Fruit fly (Drosophila melanogaster) whole organism, embryonic: ENCODE results near the gene RtcB.

Source experiments
- Awh ChIP-seq: fragments of 200-800 bp; sonication (Bioruptor generic); IDR thresholded peaks from 2 replicates; pipeline ENCODE4, ENCODE4 v1.3.6; 2022; ENCODE audit warnings: missing biosample characterization, missing genetic modification characterization
- B-H2 ChIP-seq: fragments of 200-800 bp; sonication (Bioruptor generic); optimal IDR thresholded peaks from 2 replicates; lab custom pipeline; 2018; ENCODE audit warnings: missing biosample characterization, mild to moderate bottlenecking, missing genetic modification characterization
- Blimp-1 ChIP-seq: fragments of 200-800 bp; sonication (Bioruptor generic); optimal IDR thresholded peaks from 3 replicates; lab custom pipeline; 2018; ENCODE audit warnings: missing biosample characterization, missing genetic modification characterization, mild to moderate bottlenecking, moderate library complexity, missing genetic modification reagents
- CG10274 ChIP-seq: fragments of 200-800 bp; sonication (Bioruptor generic); optimal IDR thresholded peaks from 3 replicates; lab custom pipeline; 2017; ENCODE audit warnings: missing biosample characterization, mild to moderate bottlenecking, missing genetic modification characterization
- CG10654 ChIP-seq: fragments of 200-800 bp; sonication (Bioruptor generic); optimal IDR thresholded peaks from 2 replicates; lab custom pipeline; 2016; ENCODE audit warnings: missing biosample characterization, missing genetic modification characterization
- CG10959 ChIP-seq: fragments of 200-800 bp; sonication (Bioruptor generic); IDR thresholded peaks from 2 replicates; pipeline ENCODE4 v1.3.6; 2022; ENCODE audit warnings: missing biosample characterization, missing genetic modification characterization
- CG11504 ChIP-seq: fragments of 200-800 bp; sonication (Bioruptor generic); optimal IDR thresholded peaks from 3 replicates; lab custom pipeline; 2019; ENCODE audit warnings: missing biosample characterization, mild to moderate bottlenecking, missing genetic modification characterization, moderate library complexity
- CG12071 ChIP-seq: fragments of 200-800 bp; sonication (Bioruptor generic); optimal IDR thresholded peaks from 3 replicates; lab custom pipeline; 2018; ENCODE audit warnings: missing biosample characterization, mild to moderate bottlenecking, missing genetic modification characterization
- CG12942 ChIP-seq: fragments of 200-800 bp; sonication (Bioruptor generic); optimal IDR thresholded peaks from 3 replicates; lab custom pipeline; 2016; ENCODE audit warnings: missing biosample characterization, missing genetic modification characterization
- CG13123 ChIP-seq: fragments of 200-800 bp; sonication (Bioruptor generic); optimal IDR thresholded peaks from 2 replicates; lab custom pipeline; 2016; ENCODE audit warnings: missing biosample characterization, missing genetic modification characterization
- CG14441 ChIP-seq: fragments of 200-800 bp; sonication (Bioruptor generic); IDR thresholded peaks from 2 replicates; pipeline ENCODE4 v1.3.6; 2022; ENCODE audit warnings: missing biosample characterization, missing genetic modification characterization
- CG1602 ChIP-seq: fragments of 200-800 bp; sonication (Bioruptor generic); optimal IDR thresholded peaks from 3 replicates; lab custom pipeline; 2016; ENCODE audit warnings: missing biosample characterization, missing genetic modification characterization
- CG17186 ChIP-seq: fragments of 200-800 bp; sonication (Bioruptor generic); optimal IDR thresholded peaks from 3 replicates; lab custom pipeline; 2017; ENCODE audit warnings: missing biosample characterization, missing genetic modification reagents, missing genetic modification characterization
- CG18599 ChIP-seq: fragments of 200-800 bp; sonication (Bioruptor generic); optimal IDR thresholded peaks from 3 replicates; lab custom pipeline; 2017; ENCODE audit warnings: missing biosample characterization, missing genetic modification characterization, mild to moderate bottlenecking, moderate library complexity, missing genetic modification reagents
- CG4328 ChIP-seq: fragments of 200-800 bp; sonication (Bioruptor generic); optimal IDR thresholded peaks from 3 replicates; lab custom pipeline; 2017; ENCODE audit warnings: missing biosample characterization, missing genetic modification reagents, missing genetic modification characterization
- CG4820 ChIP-seq: fragments of 200-800 bp; sonication (Bioruptor generic); optimal IDR thresholded peaks from 3 replicates; lab custom pipeline; 2016; ENCODE audit warnings: missing biosample characterization, missing genetic modification characterization
- CG7987 ChIP-seq: fragments of 200-800 bp; sonication (Bioruptor generic); optimal IDR thresholded peaks from 2 replicates; lab custom pipeline; 2018; ENCODE audit warnings: missing biosample characterization, mild to moderate bottlenecking, missing genetic modification characterization, moderate library complexity
- CG8765 ChIP-seq: fragments of 200-800 bp; sonication (Bioruptor generic); IDR thresholded peaks from 2 replicates; pipeline ENCODE4 v1.3.6; 2022; ENCODE audit warnings: missing biosample characterization, missing genetic modification characterization
- CG9817 ChIP-seq: fragments of 200-800 bp; sonication (Bioruptor generic); optimal IDR thresholded peaks from 2 replicates; lab custom pipeline; 2018; ENCODE audit warnings: missing biosample characterization, mild to moderate bottlenecking, missing genetic modification characterization, moderate library complexity
- CkIIα-i1 ChIP-seq: fragments of 200-800 bp; sonication (Bioruptor generic); IDR thresholded peaks from 2 replicates; pipeline ENCODE4 v1.3.6; 2022; ENCODE audit warnings: missing biosample characterization, missing genetic modification characterization
- GATAe ChIP-seq: fragments of 200-800 bp; sonication (Bioruptor generic); conservative IDR thresholded peaks from 2 replicates; pipeline ENCODE4 v1.3.6; 2022; ENCODE audit warnings: missing biosample characterization, missing genetic modification characterization
- Gsc ChIP-seq: fragments of 200-800 bp; sonication (Bioruptor generic); IDR thresholded peaks from 2 replicates; pipeline ENCODE4 v1.3.6; 2022; ENCODE audit warnings: missing biosample characterization, missing genetic modification characterization
- H2.0 ChIP-seq: fragments of 200-800 bp; sonication (Bioruptor generic); IDR thresholded peaks from 2 replicates; pipeline ENCODE4 v1.3.6; 2022; ENCODE audit warnings: missing biosample characterization, missing genetic modification characterization
- Hmx ChIP-seq: fragments of 200-800 bp; sonication (Bioruptor generic); optimal IDR thresholded peaks from 2 replicates; lab custom pipeline; 2016; ENCODE audit warnings: missing biosample characterization, missing genetic modification characterization
- Hr3 ChIP-seq: fragments of 200-800 bp; sonication (Bioruptor generic); optimal IDR thresholded peaks from 3 replicates; lab custom pipeline; 2016; ENCODE audit warnings: missing biosample characterization, missing genetic modification characterization
- Jarid2 ChIP-seq: fragments of 200-800 bp; sonication (Bioruptor generic); optimal IDR thresholded peaks from 3 replicates; lab custom pipeline; 2017; ENCODE audit warnings: mild to moderate bottlenecking, missing biosample characterization, missing genetic modification reagents, missing genetic modification characterization
- Kr ChIP-seq: fragments of 200-800 bp; sonication (Bioruptor generic); optimal IDR thresholded peaks from 2 replicates; lab custom pipeline; 2017; ENCODE audit warnings: missing biosample characterization, mild to moderate bottlenecking, missing genetic modification characterization
- Mrtf ChIP-seq: fragments of 200-800 bp; sonication (Bioruptor generic); IDR thresholded peaks from 3 replicates; pipeline ENCODE4 v1.3.6; 2022; ENCODE audit warnings: missing biosample characterization, missing genetic modification characterization
- Optix ChIP-seq: fragments of 200-800 bp; sonication (Bioruptor generic); IDR thresholded peaks from 3 replicates; pipeline ENCODE4 v1.3.6; 2022; ENCODE audit warnings: missing biosample characterization, missing genetic modification characterization
- Six4 ChIP-seq: fragments of 200-800 bp; sonication (Bioruptor generic); optimal IDR thresholded peaks from 2 replicates; lab custom pipeline; 2016; ENCODE audit warnings: missing biosample characterization, missing genetic modification characterization
- Sox100B ChIP-seq: fragments of 200-800 bp; sonication (Bioruptor generic); optimal IDR thresholded peaks from 3 replicates; lab custom pipeline; 2018; ENCODE audit warnings: missing biosample characterization, mild to moderate bottlenecking, missing genetic modification characterization
- Sry-β ChIP-seq: fragments of 200-800 bp; sonication (Bioruptor generic); optimal IDR thresholded peaks from 2 replicates; lab custom pipeline; 2018; ENCODE audit warnings: missing biosample characterization, mild to moderate bottlenecking, missing genetic modification characterization, moderate library complexity
- Usf ChIP-seq: fragments of 200-800 bp; sonication (Bioruptor generic); optimal IDR thresholded peaks from 2 replicates; lab custom pipeline; 2017; ENCODE audit warnings: missing genotype, missing biosample characterization, missing genetic modification characterization
- al ChIP-seq: fragments of 200-800 bp; sonication (Bioruptor generic); IDR thresholded peaks from 2 replicates; pipeline ENCODE4 v1.3.6; 2022; ENCODE audit warnings: missing biosample characterization, missing genetic modification characterization
- caup ChIP-seq: fragments of 200-800 bp; sonication (Bioruptor generic); optimal IDR thresholded peaks from 3 replicates; lab custom pipeline; 2017; ENCODE audit warnings: missing biosample characterization, mild to moderate bottlenecking, missing genetic modification characterization, moderate library complexity; ENCODE audit not compliant: severe bottlenecking
- eyg ChIP-seq: fragments of 200-800 bp; sonication (Bioruptor generic); optimal IDR thresholded peaks from 3 replicates; lab custom pipeline; 2016; ENCODE audit warnings: missing biosample characterization, missing genetic modification characterization
- gfzf ChIP-seq: fragments of 200-800 bp; sonication (Bioruptor generic); optimal IDR thresholded peaks from 2 replicates; lab custom pipeline; 2016; ENCODE audit warnings: missing biosample characterization, mild to moderate bottlenecking, missing genetic modification characterization, moderate library complexity
- ham ChIP-seq: fragments of 200-800 bp; sonication (Bioruptor generic); IDR thresholded peaks from 2 replicates; pipeline ENCODE4 v1.3.6; 2022; ENCODE audit warnings: missing biosample characterization, missing genetic modification characterization
- klu ChIP-seq: fragments of 200-800 bp; sonication (Bioruptor generic); IDR thresholded peaks from 2 replicates; pipeline ENCODE4 v1.3.6; 2022; ENCODE audit warnings: missing biosample characterization, missing genetic modification characterization
- lov ChIP-seq, 2 experiments: fragments of 200-800 bp in 1 of 2; fragments of >200 bp in 1 of 2; sonication (Bioruptor generic) in 1 of 2; IDR thresholded peaks in 1 of 2; optimal IDR thresholded peaks in 1 of 2; 2 replicates in 1 of 2; 3 replicates in 1 of 2; pipeline versions ENCODE4 v1.3.6 to Lab custom; 2017 to 2022; ENCODE audit warnings: missing biosample characterization in 1 of 2, missing genetic modification characterization in 1 of 2
- nau ChIP-seq: fragments of 200-800 bp; sonication (Bioruptor generic); optimal IDR thresholded peaks from 3 replicates; lab custom pipeline; 2017; ENCODE audit warnings: missing biosample characterization, mild to moderate bottlenecking, missing genetic modification characterization, missing genetic modification reagents
- pb ChIP-seq: fragments of 200-800 bp; sonication (Bioruptor generic); optimal IDR thresholded peaks from 3 replicates; lab custom pipeline; 2016; ENCODE audit warnings: missing biosample characterization, missing genetic modification characterization
- pho ChIP-seq: fragments of 200-800 bp; sonication (Bioruptor generic); optimal IDR thresholded peaks from 2 replicates; lab custom pipeline; 2016; ENCODE audit warnings: missing biosample characterization, missing genetic modification characterization
- ranshi ChIP-seq: fragments of 200-800 bp; sonication (Bioruptor generic); IDR thresholded peaks from 2 replicates; pipeline ENCODE4 v1.3.6; 2022; ENCODE audit warnings: missing biosample characterization, missing genetic modification characterization
- scrt ChIP-seq: fragments of 200-800 bp; sonication (Bioruptor generic); optimal IDR thresholded peaks from 2 replicates; lab custom pipeline; 2018; ENCODE audit warnings: missing biosample characterization, mild to moderate bottlenecking, missing genetic modification characterization, moderate library complexity
- seq ChIP-seq: fragments of 200-800 bp; sonication (Bioruptor generic); IDR thresholded peaks from 2 replicates; pipeline ENCODE4 v1.3.6; 2022; ENCODE audit warnings: missing biosample characterization, missing genetic modification characterization
- sna ChIP-seq: fragments of 200-800 bp; sonication (Bioruptor generic); IDR thresholded peaks from 2 replicates; pipeline ENCODE4 v1.3.6; 2022; ENCODE audit warnings: missing biosample characterization, missing genetic modification characterization; ENCODE audit not compliant: partially characterized antibody
- so ChIP-seq: fragments of 200-800 bp; sonication (Bioruptor generic); IDR thresholded peaks from 3 replicates; pipeline ENCODE4 v1.3.6; 2022; ENCODE audit warnings: missing biosample characterization, missing genetic modification characterization
- tna ChIP-seq: fragments of 200-800 bp; sonication (Bioruptor generic); IDR thresholded peaks from 2 replicates; pipeline ENCODE4 v1.3.6; 2022; ENCODE audit warnings: missing biosample characterization, missing genetic modification characterization; ENCODE audit not compliant: partially characterized antibody
- vvl ChIP-seq: fragments of 200-800 bp; sonication (Bioruptor generic); IDR thresholded peaks from 2 replicates; pipeline ENCODE4 v1.3.6; 2022; ENCODE audit warnings: missing biosample characterization, missing genetic modification characterization

Gene RtcB

dm6 chr2L:19444734-19445140, 14.3 kb downstream of the RtcB start, which contains the start of gene Hs2st (continued):
- peak; percentile 90 for TF ChIP-seq Usf (GFP tag; lab: Kevin White, UChicago)
- TF ChIP-seq Six4 (GFP tag; lab: Kevin White, UChicago): peak; percentile 90
- peak; percentile 83 for TF ChIP-seq pb (GFP tag; lab: Kevin White, UChicago)
- TF ChIP-seq so: peak; percentile 89; the same call in 1 of the 3 replicates
- TF ChIP-seq CG11504 (tag; lab: Kevin White, UChicago): peak; percentile 89
- peak; percentile 47 for TF ChIP-seq CG12071 (GFP tag; lab: Kevin White, UChicago)
- TF ChIP-seq CG7987: peak; percentile 87
- peak; percentile 93 for TF ChIP-seq Kr (GFP tag; lab: Kevin White, UChicago)
- TF ChIP-seq lov (optimal IDR thresholded peaks at IDR 0.05; lab: Kevin White, UChicago): no peak
- peak; percentile 77 for TF ChIP-seq lov (GFP tag; IDR thresholded peaks at IDR 0.05; lab: Robert Waterston, UW)
- peak; percentile 90 for TF ChIP-seq Optix (GFP tag; lab: Robert Waterston, UW)
- no peak; the same call in 1 of the 2 replicates for TF ChIP-seq sna
- TF ChIP-seq pho (GFP tag; lab: Kevin White, UChicago): peak; percentile 96
- TF ChIP-seq B-H2 (GFP tag; lab: Kevin White, UChicago): peak; percentile 90
- peak; percentile 83 for TF ChIP-seq Blimp-1 (GFP tag; lab: Kevin White, UChicago)
- peak; percentile 90 for TF ChIP-seq H2.0
- peak; percentile 86 for TF ChIP-seq seq
- peak; percentile 97 for TF ChIP-seq Hr3 (GFP tag; lab: Kevin White, UChicago)
- peak; percentile 94 for TF ChIP-seq CG10654 (GFP tag; lab: Kevin White, UChicago)
- no peak for TF ChIP-seq tna (GFP tag; lab: Robert Waterston, UW)
- TF ChIP-seq ham (GFP tag; lab: Robert Waterston, UW): peak; percentile 81
- peak; percentile 73 for TF ChIP-seq GATAe (GFP tag; lab: Robert Waterston, UW)
- peak; percentile 66 for TF ChIP-seq CG10274 (GFP tag; lab: Kevin White, UChicago)
- TF ChIP-seq CG17186: peak; percentile 84
- peak; percentile 79 for TF ChIP-seq Awh
- TF ChIP-seq Gsc: peak; percentile 87
- TF ChIP-seq caup: peak; percentile 92
- peak; percentile 84 for TF ChIP-seq eyg (GFP tag; lab: Kevin White, UChicago)
- peak; percentile 96 for TF ChIP-seq ranshi (GFP tag; lab: Robert Waterston, UW)
- TF ChIP-seq Hmx: peak; percentile 83
- TF ChIP-seq CG13123: peak; percentile 90
- TF ChIP-seq CkIIα-i1 (GFP tag; lab: Robert Waterston, UW): no peak
- TF ChIP-seq scrt (GFP tag; lab: Kevin White, UChicago): no peak
- TF ChIP-seq CG9817 (tag; lab: Kevin White, UChicago): peak; percentile 95
- peak; percentile 91 for TF ChIP-seq CG8765
- TF ChIP-seq CG10959 (GFP tag; lab: Robert Waterston, UW): peak; percentile 86
- peak; percentile 95 for TF ChIP-seq CG1602 (GFP tag; lab: Kevin White, UChicago)
- peak; percentile 89 for TF ChIP-seq CG4328
- peak; percentile 93 for TF ChIP-seq CG4820 (GFP tag; lab: Kevin White, UChicago)
- TF ChIP-seq Jarid2 (GFP tag; lab: Kevin White, UChicago): peak; percentile 66
- TF ChIP-seq Sry-β (GFP tag; lab: Kevin White, UChicago): peak; percentile 98
- no peak for TF ChIP-seq nau
- TF ChIP-seq Mrtf: peak; percentile 86
- TF ChIP-seq CG12942 (GFP tag; lab: Kevin White, UChicago): peak; percentile 96
- peak; percentile 95 for TF ChIP-seq al (GFP tag; lab: Robert Waterston, UW)
- TF ChIP-seq vvl (GFP tag; lab: Robert Waterston, UW): peak; percentile 94
- peak; percentile 82 for TF ChIP-seq gfzf (GFP tag; lab: Kevin White, UChicago)
- peak; percentile 94 for TF ChIP-seq klu (GFP tag; lab: Robert Waterston, UW)
- TF ChIP-seq Sox100B (GFP tag; lab: Kevin White, UChicago): no peak
- TF ChIP-seq CG18599: peak; percentile 91
- peak; percentile 95 for TF ChIP-seq CG14441 (GFP tag; lab: Robert Waterston, UW)
